Fruit fly (Drosophila melanogaster) whole organism, embryonic: ENCODE measurements around the gene Awh.
A peak's percentile ranks its signal among the peaks of the same experiment; 100 is the strongest.

Experiments
- CG10431 ChIP-seq: fragments of 200-800 bp; sonication (Bioruptor generic); optimal IDR thresholded peaks from 3 replicates; lab custom pipeline; 2018; ENCODE audit warnings: missing biosample characterization, mild to moderate bottlenecking, missing genetic modification characterization
- CG11085 ChIP-seq: fragments of 200-800 bp; sonication (Bioruptor generic); IDR thresholded peaks from 2 replicates; pipeline ENCODE4 v1.3.6; 2022; ENCODE audit warnings: missing biosample characterization, missing genetic modification characterization
- CG11398 ChIP-seq: fragments of 200-800 bp; sonication (Bioruptor generic); optimal IDR thresholded peaks from 2 replicates; lab custom pipeline; 2016; ENCODE audit warnings: missing biosample characterization, missing genetic modification characterization
- CG12071 ChIP-seq: fragments of 200-800 bp; sonication (Bioruptor generic); optimal IDR thresholded peaks from 3 replicates; lab custom pipeline; 2018; ENCODE audit warnings: missing biosample characterization, mild to moderate bottlenecking, missing genetic modification characterization
- CG13894 ChIP-seq: fragments of 200-800 bp; sonication (Bioruptor generic); optimal IDR thresholded peaks from 3 replicates; lab custom pipeline; 2018; ENCODE audit warnings: missing biosample characterization, mild to moderate bottlenecking, missing genetic modification characterization, moderate library complexity
- CG2116 ChIP-seq: fragments of 200-800 bp; sonication (Bioruptor generic); optimal IDR thresholded peaks from 3 replicates; lab custom pipeline; 2018; ENCODE audit warnings: missing biosample characterization, mild to moderate bottlenecking, missing genetic modification characterization
- CG2129 ChIP-seq: fragments of 200-800 bp; sonication (Bioruptor generic); IDR thresholded peaks from 2 replicates; pipeline ENCODE4 v1.3.6; 2022; ENCODE audit warnings: missing biosample characterization, missing genetic modification characterization; ENCODE audit not compliant: partially characterized antibody
- CG30020 ChIP-seq: fragments of 200-800 bp; optimal IDR thresholded peaks from 2 replicates; lab custom pipeline; 2019; ENCODE audit warnings: missing biosample characterization, mild to moderate bottlenecking, missing genetic modification characterization, moderate library complexity
- CG30431 ChIP-seq: fragments of 200-800 bp; sonication (Bioruptor generic); optimal IDR thresholded peaks from 2 replicates; lab custom pipeline; 2017; ENCODE audit warnings: missing biosample characterization, missing genetic modification characterization
- CG31224 ChIP-seq: fragments of 200-800 bp; sonication (Bioruptor generic); IDR thresholded peaks from 2 replicates; pipeline ENCODE4 v1.3.6; 2022; ENCODE audit warnings: missing biosample characterization, missing genetic modification characterization
- CG34422 ChIP-seq: fragments of 200-800 bp; sonication (Bioruptor generic); IDR thresholded peaks from 3 replicates; pipeline ENCODE4 v1.3.6; 2022; ENCODE audit warnings: missing biosample characterization, missing genetic modification characterization
- CG3847 ChIP-seq: fragments of 200-800 bp; sonication (Bioruptor generic); IDR thresholded peaks from 2 replicates; pipeline ENCODE4 v1.3.6; 2022; ENCODE audit warnings: missing biosample characterization, missing genetic modification characterization
- CG4854 ChIP-seq: fragments of 200-800 bp; sonication (Bioruptor generic); optimal IDR thresholded peaks from 2 replicates; lab custom pipeline; 2016; ENCODE audit warnings: missing biosample characterization, missing genetic modification characterization, inconsistent platforms
- CG5180 ChIP-seq: fragments of 200-800 bp; sonication (Bioruptor generic); optimal IDR thresholded peaks from 3 replicates; lab custom pipeline; 2017; ENCODE audit warnings: missing biosample characterization, missing genetic modification characterization, mild to moderate bottlenecking, moderate library complexity, missing genetic modification reagents
- CG6254 ChIP-seq: fragments of 200-800 bp; sonication (Bioruptor generic); optimal IDR thresholded peaks from 3 replicates; lab custom pipeline; 2017; ENCODE audit warnings: mild to moderate bottlenecking, missing biosample characterization, missing genetic modification reagents, missing genetic modification characterization
- CG8388 ChIP-seq: fragments of 200-800 bp; sonication (Bioruptor generic); optimal IDR thresholded peaks from 2 replicates; lab custom pipeline; 2019; ENCODE audit warnings: missing biosample characterization, mild to moderate bottlenecking, missing genetic modification characterization, moderate library complexity
- CG9727 ChIP-seq: fragments of 200-800 bp; sonication (Bioruptor generic); optimal IDR thresholded peaks from 3 replicates; lab custom pipeline; 2017; ENCODE audit warnings: missing biosample characterization, mild to moderate bottlenecking, missing genetic modification characterization
- Chrac-16 ChIP-seq: fragments of 200-800 bp; sonication (Bioruptor generic); optimal IDR thresholded peaks from 3 replicates; lab custom pipeline; 2016; ENCODE audit warnings: missing biosample characterization, missing genetic modification characterization
- D ChIP-seq, 2 experiments: fragments of 200-800 bp in 1 of 2; fragments of >200 bp in 1 of 2; sonication (Bioruptor generic) in 1 of 2; optimal IDR thresholded peaks; 2 replicates in 1 of 2; 3 replicates in 1 of 2; lab custom pipeline; 2017; ENCODE audit warnings: mild to moderate bottlenecking in 1 of 2, missing biosample characterization in 1 of 2, missing genetic modification characterization in 1 of 2, missing genetic modification reagents in 1 of 2
- Dbx ChIP-seq: fragments of 200-800 bp; sonication (Bioruptor generic); IDR thresholded peaks from 3 replicates; pipeline ENCODE4 v1.3.6; 2022; ENCODE audit warnings: missing biosample characterization, missing genetic modification characterization
- Dfd ChIP-seq, 2 experiments: fragments of >200 bp; optimal IDR thresholded peaks; 2 replicates each; lab custom pipeline; 2017; ENCODE audit warnings: missing biosample characterization in 2 of 2, missing genetic modification characterization in 2 of 2
- Eip74EF ChIP-seq, 2 experiments: fragments of 200-800 bp in 1 of 2; fragments of >200 bp in 1 of 2; sonication (Bioruptor generic) in 1 of 2; optimal IDR thresholded peaks; 2 replicates each; lab custom pipeline; 2017 to 2019; ENCODE audit warnings: missing biosample characterization in 2 of 2, missing genetic modification characterization in 2 of 2, mild to moderate bottlenecking in 1 of 2, moderate library complexity in 1 of 2
- Elba2 ChIP-seq: fragments of 200-800 bp; sonication (Bioruptor generic); optimal IDR thresholded peaks from 3 replicates; lab custom pipeline; 2016; ENCODE audit warnings: missing biosample characterization, missing genetic modification characterization
- H2.0 ChIP-seq: fragments of 200-800 bp; sonication (Bioruptor generic); IDR thresholded peaks from 2 replicates; pipeline ENCODE4 v1.3.6; 2022; ENCODE audit warnings: missing biosample characterization, missing genetic modification characterization
- HHEX ChIP-seq: fragments of 200-800 bp; sonication (Bioruptor generic); optimal IDR thresholded peaks from 3 replicates; lab custom pipeline; 2017; ENCODE audit warnings: missing biosample characterization, mild to moderate bottlenecking, missing genetic modification characterization, missing genetic modification reagents
- HLH3B ChIP-seq: fragments of 200-800 bp; sonication (Bioruptor generic); IDR thresholded peaks from 2 replicates; pipeline ENCODE4 v1.3.6; 2022; ENCODE audit warnings: missing biosample characterization, missing genetic modification characterization
- HmgZ ChIP-seq: fragments of 200-800 bp; sonication (Bioruptor generic); optimal IDR thresholded peaks from 2 replicates; lab custom pipeline; 2018; ENCODE audit warnings: missing biosample characterization, mild to moderate bottlenecking, missing genetic modification characterization
- Hsf ChIP-seq: fragments of 200-800 bp; sonication (Bioruptor generic); optimal IDR thresholded peaks from 3 replicates; lab custom pipeline; 2016; ENCODE audit warnings: missing biosample characterization, missing genetic modification characterization
- Lim3 ChIP-seq: fragments of 200-800 bp; sonication (Bioruptor generic); IDR thresholded peaks from 2 replicates; pipeline ENCODE4 v1.3.6; 2022; ENCODE audit warnings: missing biosample characterization, missing genetic modification characterization
- Oli ChIP-seq: fragments of 200-800 bp; sonication (Bioruptor generic); optimal IDR thresholded peaks from 2 replicates; lab custom pipeline; 2018; ENCODE audit warnings: missing biosample characterization, mild to moderate bottlenecking, missing genetic modification characterization, moderate library complexity
- Sry-β ChIP-seq: fragments of 200-800 bp; sonication (Bioruptor generic); optimal IDR thresholded peaks from 2 replicates; lab custom pipeline; 2018; ENCODE audit warnings: missing biosample characterization, mild to moderate bottlenecking, missing genetic modification characterization, moderate library complexity
- TFAM ChIP-seq: fragments of 200-800 bp; sonication (Bioruptor generic); optimal IDR thresholded peaks from 2 replicates; lab custom pipeline; 2017; ENCODE audit warnings: missing biosample characterization, missing genetic modification characterization, inconsistent platforms
- dysf ChIP-seq: fragments of 200-800 bp; sonication (Bioruptor generic); IDR thresholded peaks from 3 replicates; pipeline ENCODE4 v1.3.6; 2022; ENCODE audit warnings: missing biosample characterization, missing genetic modification characterization
- esg ChIP-seq: fragments of 200-800 bp; sonication (Bioruptor generic); conservative IDR thresholded peaks from 2 replicates; pipeline ENCODE4 v1.3.6; 2022; ENCODE audit warnings: missing biosample characterization, missing genetic modification characterization
- eve ChIP-seq, 2 experiments: fragments of >200 bp; optimal IDR thresholded peaks; 2 replicates each; lab custom pipeline; 2017; ENCODE audit warnings: missing biosample characterization in 2 of 2, missing genetic modification characterization in 2 of 2
- ewg ChIP-seq: fragments of 200-800 bp; sonication (Bioruptor generic); optimal IDR thresholded peaks from 3 replicates; lab custom pipeline; 2017; ENCODE audit warnings: mild to moderate bottlenecking, missing biosample characterization, missing genetic modification reagents, missing genetic modification characterization
- gcm ChIP-seq: fragments of 200-800 bp; sonication (Bioruptor generic); optimal IDR thresholded peaks from 2 replicates; lab custom pipeline; 2019; ENCODE audit warnings: missing biosample characterization, mild to moderate bottlenecking, missing genetic modification characterization, moderate library complexity
- gro ChIP-seq: fragments of 200-800 bp; sonication (Bioruptor generic); optimal IDR thresholded peaks from 2 replicates; lab custom pipeline; 2016; ENCODE audit warnings: missing biosample characterization, missing genetic modification characterization
- ham ChIP-seq: fragments of 200-800 bp; sonication (Bioruptor generic); IDR thresholded peaks from 2 replicates; pipeline ENCODE4 v1.3.6; 2022; ENCODE audit warnings: missing biosample characterization, missing genetic modification characterization
- insv ChIP-seq, 2 experiments: fragments of 200-800 bp; sonication (Bioruptor generic); optimal IDR thresholded peaks; 3 replicates each; lab custom pipeline; 2016 to 2018; ENCODE audit warnings: missing biosample characterization in 2 of 2, missing genetic modification characterization in 2 of 2
- kay ChIP-seq: fragments of 200-800 bp; sonication (Bioruptor generic); optimal IDR thresholded peaks from 2 replicates; lab custom pipeline; 2016; ENCODE audit warnings: missing biosample characterization, missing genetic modification characterization
- luna ChIP-seq: fragments of 200-800 bp; sonication (Bioruptor generic); optimal IDR thresholded peaks from 2 replicates; lab custom pipeline; 2016; ENCODE audit warnings: missing biosample characterization, missing genetic modification characterization
- pan ChIP-seq, 4 experiments: fragments of >200 bp in 3 of 4; fragments of 200-800 bp in 1 of 4; sonication (Bioruptor generic) in 1 of 4; optimal IDR thresholded peaks in 3 of 4; IDR thresholded peaks in 1 of 4; 2 replicates each; pipeline versions ENCODE4 v1.3.6 to Lab custom; 2017 to 2022; ENCODE audit warnings: missing biosample characterization in 2 of 4, missing genetic modification characterization in 2 of 4, mixed read lengths in 1 of 4
- sd ChIP-seq: fragments of 200-800 bp; sonication (Bioruptor generic); optimal IDR thresholded peaks from 3 replicates; lab custom pipeline; 2018; ENCODE audit warnings: missing biosample characterization, mild to moderate bottlenecking, missing genetic modification characterization, moderate library complexity
- sens-2 ChIP-seq: fragments of 200-800 bp; sonication (Bioruptor generic); IDR thresholded peaks from 2 replicates; pipeline ENCODE4 v1.3.6; 2022; ENCODE audit warnings: missing biosample characterization, missing genetic modification characterization
- slp2 ChIP-seq: fragments of 200-800 bp; sonication (Bioruptor generic); optimal IDR thresholded peaks from 2 replicates; lab custom pipeline; 2016; ENCODE audit warnings: missing biosample characterization, missing genetic modification characterization
- tap ChIP-seq: fragments of 200-800 bp; optimal IDR thresholded peaks from 3 replicates; lab custom pipeline; 2019; ENCODE audit warnings: missing biosample characterization, mild to moderate bottlenecking, missing genetic modification characterization, moderate library complexity

Awh gene

dm6 chr3L:3814010-3814833 is 31.8 kb upstream of the Awh start, which contains the start of gene Scsalpha1 (continued):
- peak; percentile 40 for TF ChIP-seq CG30020 (tag; lab: Kevin White, UChicago)
- TF ChIP-seq CG30431 (GFP tag; lab: Kevin White, UChicago): no peak
- peak; percentile 54; the same call in 2 of the 3 replicates for TF ChIP-seq dysf
- peak; percentile 73 for TF ChIP-seq CG3847 (GFP tag; lab: Robert Waterston, UW)
- TF ChIP-seq H2.0 (GFP tag; lab: Robert Waterston, UW): peak; percentile 42; the same call in 1 of the 2 replicates
- TF ChIP-seq Chrac-16 (GFP tag; lab: Kevin White, UChicago): no peak
- no peak for TF ChIP-seq Sry-β (GFP tag; lab: Kevin White, UChicago)
- TF ChIP-seq Lim3: no peak
- TF ChIP-seq CG10431 (GFP tag; lab: Kevin White, UChicago): no peak
- peak; percentile 63 for TF ChIP-seq HmgZ (tag; lab: Kevin White, UChicago)
- TF ChIP-seq ewg (GFP tag; lab: Kevin White, UChicago): no peak
- peak; percentile 98 for TF ChIP-seq CG2129
- peak; percentile 1 for TF ChIP-seq CG5180 (GFP tag; lab: Kevin White, UChicago)
- no peak for TF ChIP-seq kay (GFP tag; lab: Kevin White, UChicago)
- peak; percentile 87 for TF ChIP-seq CG2116
- peak; percentile 55 for TF ChIP-seq Oli
- peak; percentile 29 for TF ChIP-seq CG6254 (GFP tag; lab: Kevin White, UChicago)
- TF ChIP-seq Elba2: no peak
- no peak for TF ChIP-seq D (optimal IDR thresholded peaks at IDR 0.05; lab: Kevin White, UChicago)
- no peak for TF ChIP-seq D (GFP tag; optimal IDR thresholded peaks at IDR 0.05; lab: Kevin White, UChicago)
- no peak for TF ChIP-seq luna
- TF ChIP-seq CG8388: no peak
- TF ChIP-seq CG13894 (tag; lab: Kevin White, UChicago): peak; percentile 47
- peak; percentile 20 for TF ChIP-seq HHEX (GFP tag; lab: Kevin White, UChicago)
- no peak for TF ChIP-seq Dfd (GFP tag; optimal IDR thresholded peaks at IDR 0.05; lab: Kevin White, UChicago)
- no peak for TF ChIP-seq CG31224
- TF ChIP-seq esg (GFP tag; lab: Robert Waterston, UW): 0 out of 2 replicates have a peak, but pooled peaks have one; percentile 10
- no peak for TF ChIP-seq TFAM
- TF ChIP-seq Dbx (GFP tag; lab: Robert Waterston, UW): peak; percentile 74; the same call in 2 of the 3 replicates
- TF ChIP-seq gcm: no peak
- peak; percentile 54; the same call in 1 of the 2 replicates for TF ChIP-seq HLH3B (GFP tag; lab: Robert Waterston, UW)
- TF ChIP-seq gro (GFP tag; lab: Kevin White, UChicago): peak; percentile 14
- TF ChIP-seq CG4854 (GFP tag; lab: Kevin White, UChicago): no peak
- peak; percentile 32 for TF ChIP-seq Hsf (GFP tag; lab: Kevin White, UChicago)
- TF ChIP-seq sd (tag; lab: Kevin White, UChicago): peak; percentile 26
- no peak for TF ChIP-seq ham (GFP tag; lab: Robert Waterston, UW)
- peak; percentile 42 for TF ChIP-seq CG12071 (GFP tag; lab: Kevin White, UChicago)
- no peak for TF ChIP-seq sens-2
- no peak for TF ChIP-seq CG11085 (GFP tag; lab: Robert Waterston, UW)
- no peak for TF ChIP-seq slp2 (GFP tag; lab: Kevin White, UChicago)
- TF ChIP-seq eve (GFP tag; optimal IDR thresholded peaks at IDR 0.05; lab: Kevin White, UChicago): no peak
- no peak for TF ChIP-seq tap (tag; lab: Kevin White, UChicago)
- TF ChIP-seq Eip74EF (GFP tag; optimal IDR thresholded peaks at IDR 0.05; lab: Kevin White, UChicago): no peak
- TF ChIP-seq insv (GFP tag; optimal IDR thresholded peaks at IDR 0.05; lab: Kevin White, UChicago): no peak
- TF ChIP-seq CG11398 (GFP tag; lab: Kevin White, UChicago): no peak
- peak; percentile 43; the same call in 1 of the 3 replicates for TF ChIP-seq CG34422 (GFP tag; lab: Robert Waterston, UW)
- no peak for TF ChIP-seq pan (optimal IDR thresholded peaks at IDR 0.05; lab: Kevin White, UChicago)
- peak in 1 of 2 experiments; percentile 62 for TF ChIP-seq pan (GFP tag; optimal IDR thresholded peaks at IDR 0.05 in 1 of 2, IDR thresholded peaks at IDR 0.05 in 1 of 2)
- no peak for TF ChIP-seq CG9727 (GFP tag; lab: Kevin White, UChicago)
